Worm (Caenorhabditis elegans): ENCODE data around the gene raga-1.

Gene raga-1

DNA sequence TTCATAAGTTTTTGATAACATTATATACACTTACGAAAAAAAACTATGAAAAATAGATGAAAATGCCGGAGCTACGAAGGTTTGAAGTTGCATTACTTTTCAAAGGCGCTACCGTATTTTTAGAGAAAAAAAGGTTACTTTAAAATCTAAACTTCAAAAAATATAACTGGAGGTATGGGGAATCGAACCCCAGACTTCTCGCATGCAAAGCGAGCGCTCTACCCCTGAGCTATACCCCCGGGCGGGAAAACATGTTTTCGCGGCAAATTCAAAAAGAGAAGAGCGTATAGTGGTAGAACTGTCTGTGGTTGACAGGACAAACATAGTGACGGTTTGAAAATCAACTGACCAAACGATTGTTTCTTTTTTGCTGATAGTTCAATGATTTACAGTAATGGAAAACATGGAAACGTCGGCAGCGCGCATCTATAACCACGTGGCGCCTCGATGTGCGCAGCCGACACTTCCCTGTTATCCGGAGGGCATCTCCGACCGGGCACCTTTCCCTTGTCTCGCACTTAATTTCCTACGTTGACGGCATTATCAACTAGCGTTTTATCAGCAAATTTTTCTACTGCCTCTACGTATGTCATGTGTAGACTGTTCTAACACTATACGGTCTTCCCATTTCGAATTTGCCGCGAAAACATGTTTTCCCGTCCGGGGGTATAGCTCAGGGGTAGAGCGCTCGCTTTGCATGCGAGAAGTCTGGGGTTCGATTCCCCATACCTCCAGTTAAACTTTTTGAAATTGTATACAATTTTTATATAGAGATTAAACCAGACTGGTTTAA, 32.9 kb downstream of the raga-1 start (continued):
- TF ChIP-seq pqm-1 (tag; optimal IDR thresholded peaks at IDR 0.05) (no peak), nhr-6 (tag; optimal IDR thresholded peaks at IDR 0.05) (no peak), aly-2 (tag; optimal IDR thresholded peaks at IDR 0.05) (no peak), attf-4 (tag; optimal IDR thresholded peaks at IDR 0.05) (no peak), tra-1 (GFP tag; IDR thresholded peaks at IDR 0.05) (peak; percentile 48; the same call in 1 of the 2 replicates), spr-1 (tag; optimal IDR thresholded peaks at IDR 0.05) (no peak), madf-5 (GFP tag; IDR thresholded peaks at IDR 0.05) (no peak), mep-1 (tag; optimal IDR thresholded peaks at IDR 0.05) (no peak), Y48G9A.11 (GFP tag; IDR thresholded peaks at IDR 0.05) (peak; percentile 45; the same call in 1 of the 2 replicates), egl-27 (tag; optimal IDR thresholded peaks at IDR 0.05) (no peak), mes-2 (tag; optimal IDR thresholded peaks at IDR 0.05; ENCODE audit: poor library complexity, severe bottlenecking) (peak; percentile 15), nhr-76 (tag; optimal IDR thresholded peaks at IDR 0.05) (no peak), lin-1 (GFP tag; IDR thresholded peaks at IDR 0.05) (no peak), dmd-6 (GFP tag; IDR thresholded peaks at IDR 0.05) (peak; percentile 41), T20F7.1 (GFP tag; optimal IDR thresholded peaks at IDR 0.05) (no peak), mdt-29 (GFP tag; IDR thresholded peaks at IDR 0.05) (peak; percentile 8; the same call in 1 of the 2 replicates), tag-97 (GFP tag; IDR thresholded peaks at IDR 0.05) (no peak), ceh-44 (GFP tag; IDR thresholded peaks at IDR 0.05) (no peak), ZK337.2 (GFP tag; IDR thresholded peaks at IDR 0.05) (no peak), lsy-2 (tag; optimal IDR thresholded peaks at IDR 0.05) (no peak), php-3 (GFP tag; IDR thresholded peaks at IDR 0.05) (peak; percentile 31; the same call in 1 of the 2 replicates), ces-1 (GFP tag; optimal IDR thresholded peaks at IDR 0.05) (no peak), hlh-11 (tag; optimal IDR thresholded peaks at IDR 0.05) (peak; percentile 67), lin-29 (GFP tag; IDR thresholded peaks at IDR 0.05) (no peak), lin-39 (tag; optimal IDR thresholded peaks at IDR 0.05) (no peak), zip-2 (tag; optimal IDR thresholded peaks at IDR 0.05) (no peak), snpc-4 (tag; optimal IDR thresholded peaks at IDR 0.05) (no peak), ctbp-1 (GFP tag; IDR thresholded peaks at IDR 0.05) (no peak), zag-1 (tag; optimal IDR thresholded peaks at IDR 0.05) (no peak), vab-7 (GFP tag; IDR thresholded peaks at IDR 0.05) (peak; percentile 64), F49E8.2 (tag; optimal IDR thresholded peaks at IDR 0.05; ENCODE audit: borderline replicate concordance) (no peak), ceh-32 (tag; optimal IDR thresholded peaks at IDR 0.05; ENCODE audit: poor library complexity) (no peak), hif-1 (tag; optimal IDR thresholded peaks at IDR 0.05) (no peak), lin-38 (GFP tag; IDR thresholded peaks at IDR 0.05) (peak; percentile 64), T26A8.4 (GFP tag; IDR thresholded peaks at IDR 0.05) (peak; percentile 45; the same call in 1 of the 2 replicates), R02D3.7 (tag; optimal IDR thresholded peaks at IDR 0.05) (no peak), ZK546.5 (tag; optimal IDR thresholded peaks at IDR 0.05) (no peak), nhr-111 (GFP tag; optimal IDR thresholded peaks at IDR 0.05) (no peak), daf-16 (GFP tag; optimal IDR thresholded peaks at IDR 0.05) (no peak), daf-16 (tag; optimal IDR thresholded peaks at IDR 0.05) (peak; percentile 41), nhr-237 (tag; optimal IDR thresholded peaks at IDR 0.05) (no peak), mxl-2 (GFP tag; conservative IDR thresholded peaks at IDR 0.05) (0 out of 2 replicates have a peak, but pooled peaks have one; percentile 35), ceh-20 (GFP tag; IDR thresholded peaks at IDR 0.05) (no peak), unc-39 (tag; optimal IDR thresholded peaks at IDR 0.05) (no peak), egl-43 (GFP tag; IDR thresholded peaks at IDR 0.05) (peak; percentile 75), dmd-8 (GFP tag; IDR thresholded peaks at IDR 0.05) (0 out of 2 replicates have a peak, but pooled peaks have one; percentile 63), rbr-2 (tag; optimal IDR thresholded peaks at IDR 0.05) (peak; percentile 7), sdz-12 (GFP tag; optimal IDR thresholded peaks at IDR 0.05) (no peak), F10B5.3 (tag; optimal IDR thresholded peaks at IDR 0.05) (no peak), F44E2.7 (GFP tag; IDR thresholded peaks at IDR 0.05) (no peak)

Data from whole organism, L4 larva.